Worm (Caenorhabditis elegans) whole organism, L4 larva: ENCODE data around the gene F10E9.12.
A peak's percentile ranks its signal among the peaks of the same experiment; 100 is the strongest.

Experiments used
- F10B5.3 ChIP-seq: sonication (generic microtip); optimal IDR thresholded peaks from 2 replicates; lab custom pipeline; 2016; ENCODE audit warnings: mild to moderate bottlenecking, missing genetic modification characterization, missing compliant biosample characterization
- aha-1 ChIP-seq: fragments of 150-350 bp; peaks from one replicate; lab custom pipeline; 2014; ENCODE audit warnings: missing biosample characterization, missing genetic modification characterization
- ama-1 ChIP-seq: fragments of 150-350 bp; optimal IDR thresholded peaks from 2 replicates; lab custom pipeline; 2014; ENCODE audit warnings: inconsistent platforms, mixed read lengths
- arid-1 ChIP-seq: fragments of 200-800 bp; sonication (Bioruptor generic); conservative IDR thresholded peaks from 2 replicates; pipeline ENCODE4 v1.3.6; 2022; ENCODE audit warnings: missing genetic modification reagents, missing genetic modification characterization, missing compliant biosample characterization
- ceh-20 ChIP-seq: fragments of 200-800 bp; sonication (Bioruptor generic); IDR thresholded peaks from 2 replicates; pipeline ENCODE4 v1.3.6; 2022; ENCODE audit warnings: missing genetic modification reagents, missing genetic modification characterization, missing compliant biosample characterization
- ceh-28 ChIP-seq: fragments of 150-350 bp; optimal IDR thresholded peaks from 2 replicates; lab custom pipeline; 2014; ENCODE audit warnings: missing biosample characterization, missing genetic modification reagents, missing genetic modification characterization
- ceh-62 ChIP-seq: sonication (generic microtip); optimal IDR thresholded peaks from 2 replicates; lab custom pipeline; 2017; ENCODE audit warnings: missing biosample characterization, missing genetic modification characterization
- cey-2 ChIP-seq: sonication (generic microtip); optimal IDR thresholded peaks from 3 replicates; lab custom pipeline; 2017; ENCODE audit warnings: missing genetic modification characterization, mild to moderate bottlenecking, missing compliant biosample characterization, antibody characterized with exemption, borderline replicate concordance; ENCODE audit not compliant: insufficient read depth
- daf-12 ChIP-seq: fragments of 150-350 bp; optimal IDR thresholded peaks from 2 replicates; lab custom pipeline; 2014; ENCODE audit warnings: missing biosample characterization, missing genetic modification reagents, missing genetic modification characterization
- daf-16 ChIP-seq, 3 experiments: sonication (generic microtip); optimal IDR thresholded peaks; 2 replicates each; lab custom pipeline; 2016 to 2017; ENCODE audit warnings: missing genetic modification characterization in 3 of 3, missing genetic modification reagents in 3 of 3, mild to moderate bottlenecking in 2 of 3, missing compliant biosample characterization in 2 of 3, missing biosample characterization in 1 of 3, moderate library complexity in 1 of 3
- dmd-6 ChIP-seq: fragments of 200-800 bp; sonication (Bioruptor generic); IDR thresholded peaks from 2 replicates; pipeline ENCODE4 v1.3.6; 2022; ENCODE audit warnings: missing genetic modification reagents, missing genetic modification characterization, missing compliant biosample characterization
- dmd-9 ChIP-seq: fragments of 200-800 bp; sonication (Bioruptor generic); IDR thresholded peaks from 2 replicates; pipeline ENCODE4 v1.3.6; 2022; ENCODE audit warnings: missing genetic modification reagents, missing genetic modification characterization, missing compliant biosample characterization
- dpl-1 ChIP-seq: fragments of 150-350 bp; optimal IDR thresholded peaks from 2 replicates; lab custom pipeline; 2014; ENCODE audit warnings: missing biosample characterization, missing genetic modification reagents, missing genetic modification characterization
- dve-1 ChIP-seq: sonication (generic microtip); optimal IDR thresholded peaks from 2 replicates; lab custom pipeline; 2017; ENCODE audit warnings: antibody characterized with exemption, mild to moderate bottlenecking, missing genetic modification characterization, missing compliant biosample characterization; ENCODE audit not compliant: insufficient read depth
- fkh-10 ChIP-seq: fragments of 150-350 bp; optimal IDR thresholded peaks from 2 replicates; lab custom pipeline; 2014; ENCODE audit warnings: missing biosample characterization, missing genetic modification reagents, missing genetic modification characterization
- hlh-11 ChIP-seq: fragments of 200-800 bp; sonication (Bioruptor generic); optimal IDR thresholded peaks from 2 replicates; lab custom pipeline; 2018; ENCODE audit warnings: mild to moderate bottlenecking, missing genetic modification characterization, missing compliant biosample characterization
- lim-7 ChIP-seq: fragments of 200-800 bp; sonication (Bioruptor generic); IDR thresholded peaks from 2 replicates; pipeline ENCODE4 v1.3.6; 2022; ENCODE audit warnings: missing genetic modification characterization, missing compliant biosample characterization
- lin-38 ChIP-seq: fragments of 200-800 bp; sonication (Bioruptor generic); IDR thresholded peaks from 2 replicates; pipeline ENCODE4 v1.3.6; 2022; ENCODE audit warnings: missing genetic modification reagents, missing genetic modification characterization, missing compliant biosample characterization
- mdt-29 ChIP-seq: fragments of 200-800 bp; sonication (Bioruptor generic); IDR thresholded peaks from 2 replicates; pipeline ENCODE4 v1.3.6; 2022; ENCODE audit warnings: missing genetic modification reagents, missing genetic modification characterization, missing compliant biosample characterization
- mep-1 ChIP-seq: fragments of 150-350 bp; sonication (generic microtip); optimal IDR thresholded peaks from 3 replicates; lab custom pipeline; 2014; ENCODE audit warnings: missing biosample characterization, missing genetic modification characterization
- mes-2 ChIP-seq: sonication (generic microtip); optimal IDR thresholded peaks from 2 replicates; lab custom pipeline; 2016; ENCODE audit warnings: missing genotype, mild to moderate bottlenecking, missing genetic modification characterization, missing compliant biosample characterization; ENCODE audit not compliant: poor library complexity, severe bottlenecking
- mxl-3 ChIP-seq: fragments of 200-800 bp; sonication (Bioruptor generic); optimal IDR thresholded peaks from 2 replicates; lab custom pipeline; 2018; ENCODE audit warnings: mild to moderate bottlenecking, missing genetic modification characterization, missing compliant biosample characterization
- nhr-111 ChIP-seq: fragments of 200-800 bp; sonication (Bioruptor generic); optimal IDR thresholded peaks from 2 replicates; lab custom pipeline; 2018; ENCODE audit warnings: mild to moderate bottlenecking, missing genetic modification characterization, missing compliant biosample characterization
- nhr-28 ChIP-seq: fragments of 150-350 bp; optimal IDR thresholded peaks from 2 replicates; lab custom pipeline; 2014; ENCODE audit warnings: missing biosample characterization, missing genetic modification characterization
- nhr-42 ChIP-seq: fragments of 200-800 bp; sonication (Bioruptor generic); IDR thresholded peaks from 2 replicates; pipeline ENCODE4 v1.3.6; 2022; ENCODE audit warnings: missing genetic modification characterization, missing compliant biosample characterization
- nhr-77 ChIP-seq: fragments of 150-350 bp; optimal IDR thresholded peaks from 2 replicates; lab custom pipeline; 2014; ENCODE audit warnings: missing biosample characterization, missing genetic modification characterization
- php-3 ChIP-seq: fragments of 200-800 bp; sonication (Bioruptor generic); IDR thresholded peaks from 2 replicates; pipeline ENCODE4 v1.3.6; 2022; ENCODE audit warnings: missing genetic modification reagents, missing genetic modification characterization, missing compliant biosample characterization
- saeg-2 ChIP-seq: fragments of 200-800 bp; sonication (Bioruptor generic); IDR thresholded peaks from 2 replicates; pipeline ENCODE4 v1.3.6; 2022; ENCODE audit warnings: missing genetic modification reagents, missing genetic modification characterization, missing compliant biosample characterization
- sdz-12 ChIP-seq: fragments of 200-800 bp; sonication (Bioruptor generic); optimal IDR thresholded peaks from 2 replicates; lab custom pipeline; 2018; ENCODE audit warnings: mild to moderate bottlenecking, missing genetic modification characterization, missing compliant biosample characterization
- skn-1 ChIP-seq: fragments of 150-350 bp; optimal IDR thresholded peaks from 2 replicates; lab custom pipeline; 2014; ENCODE audit warnings: missing biosample characterization, missing genetic modification characterization
- snpc-1.2 ChIP-seq: fragments of 200-800 bp; sonication (Bioruptor generic); IDR thresholded peaks from 2 replicates; pipeline ENCODE4 v1.3.6; 2022; ENCODE audit warnings: missing genetic modification reagents, missing genetic modification characterization, missing compliant biosample characterization
- snpc-4 ChIP-seq: fragments of 150-350 bp; optimal IDR thresholded peaks from 2 replicates; lab custom pipeline; 2014; ENCODE audit warnings: missing biosample characterization, missing genetic modification characterization
- spr-3 ChIP-seq: fragments of 200-800 bp; sonication (Bioruptor generic); optimal IDR thresholded peaks from 2 replicates; lab custom pipeline; 2018; ENCODE audit warnings: mild to moderate bottlenecking, missing genetic modification characterization, missing compliant biosample characterization
- unc-39 ChIP-seq: sonication (generic microtip); optimal IDR thresholded peaks from 2 replicates; lab custom pipeline; 2017; ENCODE audit warnings: missing biosample characterization, missing genetic modification characterization
- unc-62 ChIP-seq, 3 experiments: fragments of 150-350 bp in 1 of 3; sonication (generic microtip); optimal IDR thresholded peaks in 2 of 3; peaks in 1 of 3; 1 replicate in 1 of 3; 2 replicates in 2 of 3; lab custom pipeline; 2014 to 2017; ENCODE audit warnings: missing biosample characterization in 3 of 3, missing genetic modification characterization in 3 of 3, missing genetic modification reagents in 3 of 3, missing genotype in 1 of 3
- zag-1 ChIP-seq: fragments of 150-350 bp; optimal IDR thresholded peaks from 2 replicates; lab custom pipeline; 2014; ENCODE audit warnings: missing biosample characterization, missing genetic modification characterization
- zip-2 ChIP-seq: fragments of 150-350 bp; optimal IDR thresholded peaks from 2 replicates; lab custom pipeline; 2014; ENCODE audit warnings: missing biosample characterization, missing genetic modification characterization
- ztf-7 ChIP-seq: fragments of 150-350 bp; optimal IDR thresholded peaks from 2 replicates; lab custom pipeline; 2014; ENCODE audit warnings: missing biosample characterization, missing genetic modification characterization

Gene F10E9.12

ce11 chrIII:8291268-8292032, 32.9 kb upstream of the F10E9.12 start (continued):
- TF ChIP-seq nhr-42 (no peak), dpl-1 (GFP tag; lab: Kevin White, UChicago) (no peak), F10B5.3 (no peak), daf-12 (tag; lab: Kevin White, UChicago) (no peak)
- TF ChIP-seq, all 104 proteins: peak for 8

ce11 chrIII:8293260-8293659, 31.1 kb upstream of the F10E9.12 start:
- peak; percentile 31 for TF ChIP-seq mxl-3 (GFP tag; lab: Kevin White, UChicago)
- peak; percentile 3 for TF ChIP-seq nhr-28 (tag; lab: Kevin White, UChicago)
- peak; percentile 93 for TF ChIP-seq dmd-6 (GFP tag; lab: Robert Waterston, UW)
- no peak for TF ChIP-seq nhr-111 (GFP tag; lab: Kevin White, UChicago)
- TF ChIP-seq aha-1 (tag; lab: Kevin White, UChicago) = peak; percentile 30
- TF ChIP-seq mdt-29 = no peak
- TF ChIP-seq dve-1 (tag; lab: Kevin White, UChicago) = peak; percentile 7
- TF ChIP-seq lim-7 = no peak
- peak; percentile 1 for TF ChIP-seq mes-2
- peak; percentile 32 for TF ChIP-seq hlh-11 (tag; lab: Kevin White, UChicago)

- TF ChIP-seq unc-62 (GFP tag; optimal IDR thresholded peaks at IDR 0.05 in 1 of 2; lab: Kevin White, UChicago) (peak in 1 of 2 experiments; percentile 54), unc-62 (tag; optimal IDR thresholded peaks at IDR 0.05; lab: Kevin White, UChicago) (no peak), F10B5.3 (no peak), daf-16 (GFP tag; optimal IDR thresholded peaks at IDR 0.05; lab: Kevin White, UChicago) (no peak), daf-16 (tag; optimal IDR thresholded peaks at IDR 0.05; lab: Kevin White, UChicago) (peak; percentile 36), dmd-9 (GFP tag; lab: Robert Waterston, UW) (no peak), lin-38 (GFP tag; lab: Robert Waterston, UW) (no peak), php-3 (GFP tag; lab: Robert Waterston, UW) (peak; percentile 58; the same call in 1 of the 2 replicates), unc-39 (no peak), aha-1 (tag; lab: Kevin White, UChicago) (peak; percentile 88), hlh-11 (tag; lab: Kevin White, UChicago) (peak; percentile 1), arid-1 (GFP tag; lab: Robert Waterston, UW) (no peak), ztf-7 (tag; lab: Kevin White, UChicago) (no peak), mep-1 (tag; lab: Kevin White, UChicago) (no peak)
- TF ChIP-seq, all 104 proteins: peak for 5
Measured at ce11 chrIII:8298216-8298920, 26.0 kb upstream of the F10E9.12 start.

DNA sequence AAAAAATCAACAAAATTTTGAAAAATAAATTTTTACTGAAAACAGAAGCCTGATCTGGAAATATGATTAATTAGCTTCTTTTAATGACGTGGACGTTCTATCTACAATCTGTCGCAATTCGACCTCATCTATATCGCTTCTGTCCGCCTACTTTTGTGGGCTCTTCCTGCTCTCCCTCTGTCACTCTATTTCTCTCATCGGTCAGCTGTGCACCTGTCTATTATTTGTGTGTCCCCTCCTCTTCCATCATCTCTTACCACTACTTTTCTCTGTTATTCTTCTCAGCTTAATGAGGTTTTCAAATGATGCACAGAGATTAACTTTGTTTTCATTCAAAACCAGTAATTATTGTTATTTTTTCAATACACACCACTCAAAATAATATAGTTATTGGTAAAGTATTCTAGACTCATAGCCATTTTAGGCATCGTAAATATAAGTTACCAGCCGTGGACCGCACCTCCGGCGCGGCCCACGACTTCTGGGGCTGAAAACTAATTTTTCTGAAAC, 25.2 kb upstream of the F10E9.12 start:
- TF ChIP-seq snpc-1.2 (GFP tag; lab: Robert Waterston, UW) (no peak), php-3 (GFP tag; lab: Robert Waterston, UW) (no peak), nhr-77 (tag; lab: Kevin White, UChicago) (no peak), ceh-28 (tag; lab: Kevin White, UChicago) (no peak), ceh-62 (no peak), aha-1 (tag; lab: Kevin White, UChicago) (no peak), zag-1 (tag; lab: Kevin White, UChicago) (no peak), saeg-2 (no peak), snpc-4 (no peak), zip-2 (no peak), fkh-10 (GFP tag; lab: Kevin White, UChicago) (no peak), spr-3 (GFP tag; lab: Kevin White, UChicago) (no peak), sdz-12 (GFP tag; lab: Kevin White, UChicago) (no peak), ceh-20 (GFP tag; lab: Robert Waterston, UW) (no peak), cey-2 (tag; lab: Kevin White, UChicago) (no peak), dpl-1 (GFP tag; lab: Kevin White, UChicago) (no peak), ama-1 (lab: Kevin White, UChicago) (no peak), skn-1 (tag; lab: Kevin White, UChicago) (no peak)
- TF ChIP-seq, all 104 proteins: peak for 0
